Worm (Caenorhabditis elegans): ENCODE data around the gene nhr-270.

Gene nhr-270

ce11 chrV:772210-772609 lies 32.3 kb downstream of the nhr-270 start:
- TF ChIP-seq nhr-237 (tag; optimal IDR thresholded peaks at IDR 0.05), result no peak
- no peak for TF ChIP-seq elt-3 (tag; optimal IDR thresholded peaks at IDR 0.05)
- TF ChIP-seq nhr-20 (tag; optimal IDR thresholded peaks at IDR 0.05), result no peak
- no peak for TF ChIP-seq nhr-47 (tag; optimal IDR thresholded peaks at IDR 0.05)
- TF ChIP-seq rnt-1 (tag; optimal IDR thresholded peaks at IDR 0.05), result no peak
- TF ChIP-seq unc-30 (tag; optimal IDR thresholded peaks at IDR 0.05), result no peak
- TF ChIP-seq ceh-82 (tag; optimal IDR thresholded peaks at IDR 0.05), result no peak
- TF ChIP-seq nhr-90 (tag; optimal IDR thresholded peaks at IDR 0.05; ENCODE audit: poor library complexity), result no peak
- no peak for TF ChIP-seq fkh-4 (tag; optimal IDR thresholded peaks at IDR 0.05; ENCODE audit: borderline replicate concordance)
- TF ChIP-seq nhr-84 (tag; optimal IDR thresholded peaks at IDR 0.05), result no peak
- no peak for TF ChIP-seq sptf-1 (tag; optimal IDR thresholded peaks at IDR 0.05)
- no peak for TF ChIP-seq fos-1 (tag; optimal IDR thresholded peaks at IDR 0.05)
- no peak for TF ChIP-seq hlh-4 (tag; optimal IDR thresholded peaks at IDR 0.05)

DNA sequence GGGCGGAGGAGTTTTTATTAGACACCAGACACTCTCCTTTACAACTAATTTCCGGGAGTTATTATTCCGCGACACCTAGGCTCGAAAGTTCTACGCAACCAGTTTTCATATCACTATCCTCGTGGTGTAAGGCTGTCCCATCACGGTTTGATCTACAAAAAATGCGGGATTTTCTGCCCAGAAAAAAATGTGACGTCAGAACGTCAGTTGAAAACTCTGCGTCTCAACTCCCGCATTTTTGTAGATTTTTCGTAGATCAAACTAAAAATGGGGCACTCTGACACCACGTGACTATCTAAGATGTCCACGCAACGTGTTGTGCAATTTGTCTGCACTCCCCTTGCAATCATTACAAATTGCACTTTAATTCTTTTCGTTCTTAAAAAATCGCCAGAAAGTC lies 39.8 kb downstream of the nhr-270 start, which contains the start of gene str-238:
str-238 (plus strand) TSS at position 301 of the 400 bp plus-strand sequence.
- TF ChIP-seq nhr-84 (tag; optimal IDR thresholded peaks at IDR 0.05) (no peak), nhr-85 (tag) (peak; percentile 2)

DNA sequence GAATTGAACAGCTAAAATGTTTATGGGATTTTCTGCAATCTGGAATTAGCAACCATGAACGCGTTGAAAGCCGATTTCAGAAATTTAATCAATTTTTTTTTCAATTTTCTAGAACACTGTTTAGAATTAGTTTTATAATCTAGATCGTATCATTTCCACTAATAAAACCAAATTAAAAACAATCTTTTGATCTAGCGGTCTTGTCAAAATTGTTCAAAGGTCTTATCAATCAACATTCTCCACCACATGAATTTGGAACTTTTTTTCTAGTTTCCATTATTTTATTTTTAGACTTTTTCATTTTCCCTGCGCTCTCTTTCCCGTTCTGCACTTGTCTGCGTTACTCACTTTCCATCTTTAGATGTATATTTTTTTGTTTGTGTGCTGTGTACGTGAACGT lies 42.2 kb downstream of the nhr-270 start, which contains the start of gene srp-2:
srp-2 (plus strand) TSS at position 301 of the 400 bp plus-strand sequence.
- no peak for TF ChIP-seq unc-130 (tag; optimal IDR thresholded peaks at IDR 0.05)
- no peak for TF ChIP-seq xbp-1 (tag; optimal IDR thresholded peaks at IDR 0.05)
- no peak for TF ChIP-seq egl-27 (tag; optimal IDR thresholded peaks at IDR 0.05)
- TF ChIP-seq elt-2 (tag; optimal IDR thresholded peaks at IDR 0.05), result no peak
- TF ChIP-seq alr-1 (tag; optimal IDR thresholded peaks at IDR 0.05; ENCODE audit: borderline replicate concordance), result no peak
- no peak for TF ChIP-seq nhr-76 (tag; optimal IDR thresholded peaks at IDR 0.05)
- no peak for TF ChIP-seq ceh-88 (GFP tag; IDR thresholded peaks at IDR 0.05)
- no peak for TF ChIP-seq aly-2 (tag; optimal IDR thresholded peaks at IDR 0.05)
- no peak for TF ChIP-seq mab-9 (GFP tag; IDR thresholded peaks at IDR 0.05)
- no peak for TF ChIP-seq pqm-1 (tag; optimal IDR thresholded peaks at IDR 0.05)
- TF ChIP-seq vab-15 (tag; optimal IDR thresholded peaks at IDR 0.05), result no peak
- TF ChIP-seq C04F5.9 (tag; optimal IDR thresholded peaks at IDR 0.05), result no peak
- no peak for TF ChIP-seq snu-23 (GFP tag; optimal IDR thresholded peaks at IDR 0.05)
- TF ChIP-seq ceh-63 (GFP tag; optimal IDR thresholded peaks at IDR 0.05), result no peak
- TF ChIP-seq lin-14 (GFP tag; optimal IDR thresholded peaks at IDR 0.05), result no peak
- TF ChIP-seq mep-1 (tag; optimal IDR thresholded peaks at IDR 0.05), result no peak

- no peak for TF ChIP-seq elt-2 (tag; optimal IDR thresholded peaks at IDR 0.05)
- no peak for TF ChIP-seq egl-27 (tag; optimal IDR thresholded peaks at IDR 0.05)
- no peak for TF ChIP-seq jun-1 (tag; optimal IDR thresholded peaks at IDR 0.05)
- no peak for TF ChIP-seq aly-2 (tag; optimal IDR thresholded peaks at IDR 0.05)
- TF ChIP-seq nhr-77 (tag; optimal IDR thresholded peaks at IDR 0.05), result no peak
- TF ChIP-seq ztf-4 (tag; optimal IDR thresholded peaks at IDR 0.05), result no peak
- TF ChIP-seq nhr-11 (tag; optimal IDR thresholded peaks at IDR 0.05), result no peak
- TF ChIP-seq C04F5.9 (tag; optimal IDR thresholded peaks at IDR 0.05), result no peak
- TF ChIP-seq nhr-237 (tag; optimal IDR thresholded peaks at IDR 0.05), result no peak
- no peak for TF ChIP-seq vab-15 (tag; optimal IDR thresholded peaks at IDR 0.05)
- TF ChIP-seq lin-35 (GFP tag; optimal IDR thresholded peaks at IDR 0.05), result no peak
- no peak for TF ChIP-seq C16A3.4 (tag; optimal IDR thresholded peaks at IDR 0.05)
- TF ChIP-seq nhr-47 (tag; optimal IDR thresholded peaks at IDR 0.05), result no peak
- no peak for TF ChIP-seq pqm-1 (tag; optimal IDR thresholded peaks at IDR 0.05)
Measured at ce11 chrV:761882-762281, 42.7 kb downstream of the nhr-270 start, which contains the start of gene C05E4.12. C05E4.12 (minus strand) TSS chrV:761982.

DNA sequence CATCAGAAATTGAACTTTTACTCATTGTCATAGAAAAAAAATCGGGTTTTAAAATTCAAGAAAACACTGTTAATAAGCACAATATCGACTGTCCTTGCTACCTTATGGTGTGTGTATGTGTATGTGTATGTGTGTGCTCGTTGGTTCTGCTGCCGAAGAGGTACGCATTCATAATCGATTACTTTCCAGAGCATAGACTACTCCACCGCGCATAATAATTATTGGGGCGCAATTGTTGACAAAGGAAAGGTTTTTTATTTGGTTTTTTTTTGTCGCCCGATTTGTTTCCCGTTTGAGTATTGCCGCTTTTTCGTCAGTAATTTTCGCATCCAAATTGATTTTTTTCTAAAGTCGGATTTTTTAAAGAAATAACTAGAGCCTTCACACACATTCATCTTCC lies 43.3 kb downstream of the nhr-270 start, which contains the start of gene C05E4.15:
C05E4.15 (minus strand) TSS at position 101 of the 400 bp plus-strand sequence.
- TF ChIP-seq vab-15 (tag; optimal IDR thresholded peaks at IDR 0.05) (no peak), unc-130 (tag; optimal IDR thresholded peaks at IDR 0.05) (no peak), mef-2 (tag; optimal IDR thresholded peaks at IDR 0.05) (no peak), elt-3 (tag; optimal IDR thresholded peaks at IDR 0.05) (no peak), F16B12.6 (tag; optimal IDR thresholded peaks at IDR 0.05) (no peak), blmp-1 (tag; optimal IDR thresholded peaks at IDR 0.05) (no peak), ceh-90 (tag; optimal IDR thresholded peaks at IDR 0.05) (no peak), sup-37 (GFP tag; optimal IDR thresholded peaks at IDR 0.05) (no peak), rnt-1 (tag; optimal IDR thresholded peaks at IDR 0.05) (no peak), zag-1 (tag; optimal IDR thresholded peaks at IDR 0.05) (no peak), egl-27 (tag; optimal IDR thresholded peaks at IDR 0.05) (no peak)
